Fruit fly (Drosophila melanogaster) whole organism: Measurements from ENCODE around the gene Ype.

Experiments
- CG8478 ChIP-seq: fragments of >200 bp; optimal IDR thresholded peaks from 2 replicates; lab custom pipeline; 2018; ENCODE audit warnings: inconsistent platforms
- Dll ChIP-seq: fragments of >200 bp; optimal IDR thresholded peaks from 2 replicates; lab custom pipeline; 2017
- EcR ChIP-seq, 2 experiments: fragments of >200 bp; optimal IDR thresholded peaks; 2 replicates each; lab custom pipeline; 2017; ENCODE audit warnings: missing biosample characterization in 2 of 2, missing genetic modification characterization in 2 of 2, missing genetic modification reagents in 2 of 2
- pan ChIP-seq: fragments of >200 bp; optimal IDR thresholded peaks from 2 replicates; lab custom pipeline; 2017
- psq ChIP-seq: fragments of >200 bp; optimal IDR thresholded peaks from 2 replicates; lab custom pipeline; 2017
- usp ChIP-seq: fragments of >200 bp; optimal IDR thresholded peaks from 2 replicates; lab custom pipeline; 2017; ENCODE audit warnings: missing biosample characterization, missing genetic modification characterization, mixed read lengths

- no peak for TF ChIP-seq Dll (lab: Kevin White, UChicago)
- TF ChIP-seq psq (lab: Kevin White, UChicago): no peak
- TF ChIP-seq CG8478 (lab: Kevin White, UChicago): no peak
- no peak for TF ChIP-seq EcR (GFP tag; optimal IDR thresholded peaks at IDR 0.05; lab: Kevin White, UChicago)
- TF ChIP-seq pan (lab: Kevin White, UChicago): no peak
- no peak for TF ChIP-seq usp (GFP tag; lab: Kevin White, UChicago)
These were observed 13.1 kb downstream of the Ype start for dm6 chrX:13374154-13374536.
